Worm (Caenorhabditis elegans): ENCODE measurements around the gene Y67D8C.9.

The Y67D8C.9 gene

ce11 chrIV:3050054-3050990 lies 36.4 kb downstream of the Y67D8C.9 start, which contains the start of gene eel-1 (continued):
- TF ChIP-seq lir-3 (tag; optimal IDR thresholded peaks at IDR 0.05; ENCODE audit: poor library complexity) (peak; percentile 96), mep-1 (tag; optimal IDR thresholded peaks at IDR 0.05) (peak; percentile 74), efl-3 (GFP tag; optimal IDR thresholded peaks at IDR 0.05) (peak; percentile 40), lin-15B (tag; optimal IDR thresholded peaks at IDR 0.05) (peak; percentile 73), nhr-20 (tag; optimal IDR thresholded peaks at IDR 0.05) (peak; percentile 96), efl-1 (optimal IDR thresholded peaks at IDR 0.05) (peak; percentile 96), efl-1 (GFP tag; optimal IDR thresholded peaks at IDR 0.05 in 1 of 2) (peak; percentile 89 to 99), zip-4 (GFP tag; optimal IDR thresholded peaks at IDR 0.05) (peak; percentile 75), isw-1 (GFP tag; IDR thresholded peaks at IDR 0.05) (peak; percentile 98), egl-13 (tag; optimal IDR thresholded peaks at IDR 0.05) (peak; percentile 94), unc-86 (tag; optimal IDR thresholded peaks at IDR 0.05) (peak; percentile 97), aha-1 (tag; optimal IDR thresholded peaks at IDR 0.05) (peak; percentile 62), elt-3 (tag; optimal IDR thresholded peaks at IDR 0.05) (peak in 3 of 6 experiments; percentile 14 to 58 (median 44)), nhr-77 (tag; optimal IDR thresholded peaks at IDR 0.05) (peak; percentile 80), nhr-11 (tag; optimal IDR thresholded peaks at IDR 0.05) (peak; percentile 69), unc-98 (GFP tag; IDR thresholded peaks at IDR 0.05) (peak; percentile 99), fkh-4 (tag; optimal IDR thresholded peaks at IDR 0.05; ENCODE audit: borderline replicate concordance) (peak; percentile 87), nhr-85 (tag) (peak; percentile 95), lsy-2 (tag; optimal IDR thresholded peaks at IDR 0.05) (peak; percentile 98 to 99), vab-15 (tag; optimal IDR thresholded peaks at IDR 0.05) (peak; percentile 97), nhr-76 (tag; optimal IDR thresholded peaks at IDR 0.05) (peak; percentile 25), fkh-10 (GFP tag; optimal IDR thresholded peaks at IDR 0.05) (peak; percentile 86), nhr-71 (tag; optimal IDR thresholded peaks at IDR 0.05) (peak; percentile 97), ceh-90 (tag; optimal IDR thresholded peaks at IDR 0.05) (peak; percentile 67), snpc-4 (tag; optimal IDR thresholded peaks at IDR 0.05) (peak; percentile 50), snu-23 (GFP tag; optimal IDR thresholded peaks at IDR 0.05) (peak; percentile 97), hlh-4 (tag; optimal IDR thresholded peaks at IDR 0.05) (peak; percentile 88), lin-13 (GFP tag; optimal IDR thresholded peaks at IDR 0.05) (peak; percentile 89), dsc-1 (tag; optimal IDR thresholded peaks at IDR 0.05) (peak; percentile 98), nhr-237 (tag; optimal IDR thresholded peaks at IDR 0.05) (peak; percentile 54), fkh-8 (tag; optimal IDR thresholded peaks at IDR 0.05) (peak; percentile 92), xbp-1 (tag; optimal IDR thresholded peaks at IDR 0.05) (peak; percentile 97), jun-1 (tag; optimal IDR thresholded peaks at IDR 0.05) (peak; percentile 92), grh-1 (GFP tag; IDR thresholded peaks at IDR 0.05) (peak; percentile 95), ets-5 (GFP tag; IDR thresholded peaks at IDR 0.05) (peak; percentile 91; the same call in 1 of the 2 replicates), hlh-17 (GFP tag; optimal IDR thresholded peaks at IDR 0.05; ENCODE audit: borderline replicate concordance) (peak; percentile 63), pax-3 (tag; optimal IDR thresholded peaks at IDR 0.05) (peak; percentile 94), C04F5.9 (tag; optimal IDR thresholded peaks at IDR 0.05) (peak; percentile 84), swsn-7 (tag; optimal IDR thresholded peaks at IDR 0.05) (peak; percentile 96), F16B12.6 (tag; optimal IDR thresholded peaks at IDR 0.05) (peak; percentile 50), elt-2 (tag; optimal IDR thresholded peaks at IDR 0.05) (peak; percentile 77), mef-2 (tag; optimal IDR thresholded peaks at IDR 0.05) (peak; percentile 68), nhr-19 (GFP tag; conservative IDR thresholded peaks at IDR 0.05) (peak; percentile 98), tbx-2 (tag; optimal IDR thresholded peaks at IDR 0.05) (peak; percentile 95), Y116A8C.19 (tag; optimal IDR thresholded peaks at IDR 0.05; ENCODE audit: borderline replicate concordance) (peak; percentile 78), ceh-88 (GFP tag; IDR thresholded peaks at IDR 0.05) (peak; percentile 96), ceh-8 (GFP tag; optimal IDR thresholded peaks at IDR 0.05) (peak; percentile 91), irx-1 (tag; optimal IDR thresholded peaks at IDR 0.05) (peak; percentile 77), rnt-1 (tag; optimal IDR thresholded peaks at IDR 0.05) (peak; percentile 99), ceh-82 (tag; optimal IDR thresholded peaks at IDR 0.05) (peak; percentile 89 to 95 (median 93))
